Fruit fly (Drosophila melanogaster): ENCODE measurements around the gene CG42266.
A peak's percentile ranks its signal among the peaks of the same experiment; 100 is the strongest.

CG42266 gene

dm6 chr2L:16329102-16329520, 11.1 kb downstream of the CG42266 start, which contains the start of gene mRpL4 (continued):
- TF ChIP-seq CG14860 (GFP tag; IDR thresholded peaks at IDR 0.05; ENCODE audit: partially characterized antibody) (peak; percentile 99), CG11247 (GFP tag; IDR thresholded peaks at IDR 0.05) (peak; percentile 70), tx (GFP tag; optimal IDR thresholded peaks at IDR 0.05) (peak; percentile 76), trh (GFP tag; optimal IDR thresholded peaks at IDR 0.05) (peak; percentile 54), Blimp-1 (GFP tag; optimal IDR thresholded peaks at IDR 0.05) (no peak), ssp (GFP tag; IDR thresholded peaks at IDR 0.05) (no peak), CG15514 (GFP tag; optimal IDR thresholded peaks at IDR 0.05) (peak; percentile 65), bsh (GFP tag; optimal IDR thresholded peaks at IDR 0.05) (peak in 1 of 2 experiments; percentile 64), luna (GFP tag; optimal IDR thresholded peaks at IDR 0.05) (peak; percentile 29), Dref (GFP tag; IDR thresholded peaks at IDR 0.05) (peak; percentile 97), MBD-R2 (GFP tag; IDR thresholded peaks at IDR 0.05) (peak; percentile 94), CG4707 (GFP tag; optimal IDR thresholded peaks at IDR 0.05) (no peak), C15 (GFP tag; IDR thresholded peaks at IDR 0.05) (0 out of 3 replicates have a peak, but pooled peaks have one; percentile 26), vnd (GFP tag; IDR thresholded peaks at IDR 0.05; ENCODE audit: partially characterized antibody) (peak; percentile 98), gce (GFP tag; IDR thresholded peaks at IDR 0.05) (peak; percentile 60; the same call in 2 of the 3 replicates), CG2120 (GFP tag; optimal IDR thresholded peaks at IDR 0.05) (peak; percentile 88), Hsf (GFP tag; optimal IDR thresholded peaks at IDR 0.05) (peak; percentile 81), pb (GFP tag; optimal IDR thresholded peaks at IDR 0.05) (peak; percentile 52), CG9727 (GFP tag; optimal IDR thresholded peaks at IDR 0.05) (peak; percentile 51), Fer3 (tag; optimal IDR thresholded peaks at IDR 0.05) (peak; percentile 54), CG16779 (GFP tag; IDR thresholded peaks at IDR 0.05) (0 out of 2 replicates have a peak, but pooled peaks have one; percentile 36), CG7839 (tag; optimal IDR thresholded peaks at IDR 0.05) (no peak), CG9876 (GFP tag; optimal IDR thresholded peaks at IDR 0.05) (peak; percentile 74), CG15601 (tag; optimal IDR thresholded peaks at IDR 0.05) (peak; percentile 32), CG34224 (GFP tag; IDR thresholded peaks at IDR 0.05; ENCODE audit: partially characterized antibody) (peak; percentile 99), chn (GFP tag; optimal IDR thresholded peaks at IDR 0.05) (peak; percentile 80), Xrp1 (GFP tag; IDR thresholded peaks at IDR 0.05) (peak; percentile 74), GATAe (GFP tag; conservative IDR thresholded peaks at IDR 0.05) (no peak), jing (GFP tag; optimal IDR thresholded peaks at IDR 0.05) (no peak), CG15011 (GFP tag; optimal IDR thresholded peaks at IDR 0.05) (no peak), tgo (GFP tag; IDR thresholded peaks at IDR 0.05) (peak; percentile 27; the same call in 1 of the 3 replicates), wek (GFP tag; optimal IDR thresholded peaks at IDR 0.05) (peak; percentile 31), CG1603 (tag; optimal IDR thresholded peaks at IDR 0.05) (peak; percentile 77), cas (GFP tag; IDR thresholded peaks at IDR 0.05) (peak; percentile 64; the same call in 1 of the 2 replicates), CG33213 (GFP tag; optimal IDR thresholded peaks at IDR 0.05) (peak; percentile 26), jumu (GFP tag; optimal IDR thresholded peaks at IDR 0.05) (peak; percentile 83), CG7928 (GFP tag; optimal IDR thresholded peaks at IDR 0.05) (no peak), CG9609 (GFP tag; optimal IDR thresholded peaks at IDR 0.05) (peak; percentile 75), TFAM (GFP tag; optimal IDR thresholded peaks at IDR 0.05) (no peak), CG4404 (GFP tag; IDR thresholded peaks at IDR 0.05) (no peak), CkIIα-i1 (GFP tag; IDR thresholded peaks at IDR 0.05) (no peak), CG6854 (GFP tag; optimal IDR thresholded peaks at IDR 0.05) (no peak), sima (GFP tag; optimal IDR thresholded peaks at IDR 0.05) (peak; percentile 12), fru (optimal IDR thresholded peaks at IDR 0.05) (no peak), CG8290 (GFP tag; optimal IDR thresholded peaks at IDR 0.05) (peak; percentile 98), CG8290 (tag; optimal IDR thresholded peaks at IDR 0.05) (peak; percentile 97), NK7.1 (GFP tag; optimal IDR thresholded peaks at IDR 0.05) (no peak), Dip2 (GFP tag; IDR thresholded peaks at IDR 0.05) (no peak), wdn (GFP tag; IDR thresholded peaks at IDR 0.05) (peak; percentile 18; the same call in 1 of the 2 replicates), CG5245 (GFP tag; optimal IDR thresholded peaks at IDR 0.05) (peak; percentile 41), jigr1 (GFP tag; IDR thresholded peaks at IDR 0.05) (no peak), Hr51 (GFP tag; optimal IDR thresholded peaks at IDR 0.05) (no peak)

All from whole organism, embryonic.